Fruit fly (Drosophila melanogaster): ENCODE results near the gene CG34296.

Gene CG34296

DNA sequence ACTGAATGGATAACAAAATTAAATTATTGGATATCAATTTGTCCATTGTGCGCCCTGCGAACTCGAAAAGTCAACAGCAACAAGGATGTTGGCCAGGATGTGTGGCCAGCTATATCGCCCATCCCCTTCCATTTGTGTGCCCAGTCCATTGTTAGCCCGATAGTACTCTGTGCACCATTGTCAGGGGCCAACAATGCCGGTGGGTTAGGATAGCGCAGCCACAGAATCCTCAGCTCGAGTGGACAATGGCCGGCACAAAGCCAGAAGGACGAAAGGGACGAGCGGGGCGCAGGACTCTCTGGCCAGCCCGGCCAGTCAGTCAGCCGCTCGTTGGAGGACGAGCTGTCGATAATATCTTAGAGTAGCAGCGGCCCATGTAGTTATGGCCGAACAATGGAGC, 24.5 kb upstream of the CG34296 start:
- no peak for TF ChIP-seq Myc (optimal IDR thresholded peaks at IDR 0.05)
- TF ChIP-seq h (optimal IDR thresholded peaks at IDR 0.05) = no peak
- TF ChIP-seq psq (optimal IDR thresholded peaks at IDR 0.05) = no peak
- no peak for TF ChIP-seq Sin3A (optimal IDR thresholded peaks at IDR 0.05)
- no peak for TF ChIP-seq insv (optimal IDR thresholded peaks at IDR 0.05)
- TF ChIP-seq ttk (optimal IDR thresholded peaks at IDR 0.05) = no peak

DNA sequence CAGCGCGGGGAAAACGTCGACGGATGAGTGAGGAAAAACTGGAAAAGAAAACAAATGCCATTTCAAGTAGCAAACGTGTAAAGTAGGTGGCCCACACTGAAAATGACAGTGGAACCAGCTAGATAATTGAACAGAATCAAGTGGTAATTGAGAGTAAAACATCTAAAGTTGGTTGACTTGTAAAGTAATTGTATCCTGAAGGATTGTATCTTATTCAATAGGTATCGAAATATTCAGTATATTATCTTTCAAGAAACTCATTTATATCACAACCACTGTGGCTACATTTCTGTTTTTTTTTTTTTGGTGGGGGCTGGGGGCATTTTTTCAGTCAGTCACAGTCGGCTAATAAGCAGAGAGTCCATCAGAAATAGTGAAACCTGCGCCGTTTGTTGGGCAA, 23.1 kb upstream of the CG34296 start:
- TF ChIP-seq ttk (optimal IDR thresholded peaks at IDR 0.05) (no peak), insv (optimal IDR thresholded peaks at IDR 0.05) (no peak), Myc (optimal IDR thresholded peaks at IDR 0.05) (no peak), Sin3A (optimal IDR thresholded peaks at IDR 0.05) (no peak), h (optimal IDR thresholded peaks at IDR 0.05) (no peak), psq (optimal IDR thresholded peaks at IDR 0.05) (no peak)

DNA sequence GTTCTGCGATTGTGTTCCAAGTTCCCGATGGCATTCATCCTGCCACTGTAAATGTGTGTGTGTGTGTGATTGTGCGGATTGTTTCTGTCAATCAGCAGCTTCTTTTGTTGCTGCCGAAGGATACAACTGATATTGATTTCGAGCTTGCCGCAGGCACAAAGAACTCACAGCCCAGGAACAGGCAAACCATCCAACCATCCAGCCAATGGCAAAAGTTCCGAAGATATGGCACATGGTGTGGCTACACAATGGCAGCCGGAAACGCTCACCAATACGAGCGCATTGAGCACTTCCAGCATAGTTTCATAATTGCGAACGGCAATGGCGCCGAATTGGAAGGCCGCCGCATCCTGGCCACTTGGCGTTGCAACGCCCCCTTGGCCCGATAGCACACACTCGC, 20.6 kb upstream of the CG34296 start:
- TF ChIP-seq Myc (optimal IDR thresholded peaks at IDR 0.05) (no peak), psq (optimal IDR thresholded peaks at IDR 0.05) (no peak), insv (optimal IDR thresholded peaks at IDR 0.05) (no peak), Sin3A (optimal IDR thresholded peaks at IDR 0.05) (no peak), h (optimal IDR thresholded peaks at IDR 0.05) (no peak), ttk (optimal IDR thresholded peaks at IDR 0.05) (no peak)

DNA sequence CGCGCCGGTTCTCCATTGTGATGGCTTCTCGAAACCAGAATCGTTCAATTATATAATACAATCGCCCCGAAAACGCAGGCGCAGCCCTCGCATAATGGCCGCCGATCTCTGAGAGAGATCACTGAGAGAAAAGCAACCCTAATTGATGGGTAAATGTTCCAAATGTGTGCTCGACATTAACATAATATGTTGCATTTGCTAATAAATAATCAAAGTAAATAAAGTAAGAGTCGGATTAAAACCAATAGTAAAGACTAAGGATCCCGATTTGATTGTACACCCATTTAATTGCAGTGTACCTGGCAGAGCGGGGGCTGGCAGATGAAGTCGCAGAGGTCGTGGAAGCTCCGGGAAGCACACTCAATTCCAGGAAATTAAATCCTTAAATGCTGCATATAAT, 17.8 kb upstream of the CG34296 start:
- no peak for TF ChIP-seq psq (optimal IDR thresholded peaks at IDR 0.05)
- TF ChIP-seq ttk (optimal IDR thresholded peaks at IDR 0.05) = no peak
- TF ChIP-seq Sin3A (optimal IDR thresholded peaks at IDR 0.05) = no peak
- TF ChIP-seq insv (optimal IDR thresholded peaks at IDR 0.05) = no peak
- no peak for TF ChIP-seq Myc (optimal IDR thresholded peaks at IDR 0.05)
- TF ChIP-seq h (optimal IDR thresholded peaks at IDR 0.05) = no peak

DNA sequence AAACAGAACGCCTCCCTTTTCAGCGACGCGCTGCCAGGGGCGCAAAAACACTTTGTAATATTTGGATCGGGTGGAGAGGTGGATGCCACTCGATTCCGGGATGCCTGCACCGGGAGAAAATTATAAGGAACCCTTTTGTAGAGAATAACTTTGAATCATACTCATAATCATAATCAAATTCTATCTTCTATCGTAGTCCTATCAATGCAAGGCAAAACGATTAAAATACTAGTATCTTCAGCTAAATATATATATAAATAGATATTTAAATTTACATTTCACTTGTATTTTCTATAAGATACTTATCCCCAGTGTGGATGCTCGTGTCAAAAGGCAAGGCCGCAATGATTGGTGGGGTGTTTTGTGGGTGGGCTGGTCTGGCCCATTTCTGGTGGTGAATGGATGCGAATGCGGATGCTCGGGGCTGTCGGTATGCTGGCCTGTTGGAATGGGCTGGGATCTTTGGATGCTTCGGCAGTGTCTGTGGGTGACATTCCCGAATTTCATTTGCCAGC, 16.5 kb upstream of the CG34296 start:
- no peak for TF ChIP-seq ttk (optimal IDR thresholded peaks at IDR 0.05)
- TF ChIP-seq Myc (optimal IDR thresholded peaks at IDR 0.05) = no peak
- no peak for TF ChIP-seq Sin3A (optimal IDR thresholded peaks at IDR 0.05)
- no peak for TF ChIP-seq h (optimal IDR thresholded peaks at IDR 0.05)
- no peak for TF ChIP-seq psq (optimal IDR thresholded peaks at IDR 0.05)
- TF ChIP-seq insv (optimal IDR thresholded peaks at IDR 0.05) = no peak

DNA sequence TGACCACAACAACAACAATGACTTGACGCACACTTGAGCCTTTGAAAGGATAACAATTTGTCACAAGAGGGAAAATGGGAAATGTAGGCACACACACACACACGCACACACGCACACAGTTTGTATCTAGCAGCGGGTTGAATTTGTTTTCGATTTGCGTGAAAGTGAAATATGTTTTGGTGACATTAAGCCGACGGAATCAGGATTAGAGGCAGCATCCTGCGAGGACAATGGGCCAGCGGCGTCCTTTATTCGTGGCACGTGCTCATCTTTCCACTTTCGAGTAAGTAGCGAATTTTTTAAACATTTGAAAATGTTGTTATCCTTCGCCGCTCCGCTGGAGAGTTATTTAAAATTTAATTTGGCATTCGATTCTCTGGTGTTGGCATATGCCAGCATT, 15.1 kb upstream of the CG34296 start:
- no peak for TF ChIP-seq ttk (optimal IDR thresholded peaks at IDR 0.05)
- TF ChIP-seq Myc (optimal IDR thresholded peaks at IDR 0.05) = no peak
- no peak for TF ChIP-seq psq (optimal IDR thresholded peaks at IDR 0.05)
- no peak for TF ChIP-seq insv (optimal IDR thresholded peaks at IDR 0.05)
- no peak for TF ChIP-seq h (optimal IDR thresholded peaks at IDR 0.05)
- no peak for TF ChIP-seq Sin3A (optimal IDR thresholded peaks at IDR 0.05)

DNA sequence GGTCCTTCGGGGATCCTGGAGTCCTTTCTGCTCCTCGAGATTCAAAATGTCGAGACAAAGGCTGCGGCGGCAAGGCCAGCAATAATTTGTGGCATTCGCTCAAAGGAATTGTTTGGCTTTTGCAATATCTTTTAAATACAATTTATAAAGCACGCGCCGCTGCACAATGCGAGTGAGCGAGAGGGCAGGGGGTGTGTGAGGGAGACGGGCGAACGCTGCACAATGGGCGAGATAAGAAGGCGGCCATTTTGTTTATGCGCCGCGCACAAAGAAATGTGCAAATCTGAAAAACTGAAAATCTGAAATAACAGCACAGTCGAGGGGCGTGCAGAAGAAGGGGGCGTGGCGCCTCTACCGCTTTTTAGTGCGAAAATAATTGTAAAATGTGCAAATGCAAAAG, 14.0 kb upstream of the CG34296 start:
- TF ChIP-seq Myc (optimal IDR thresholded peaks at IDR 0.05) (no peak), h (optimal IDR thresholded peaks at IDR 0.05) (no peak), ttk (optimal IDR thresholded peaks at IDR 0.05) (no peak)

DNA sequence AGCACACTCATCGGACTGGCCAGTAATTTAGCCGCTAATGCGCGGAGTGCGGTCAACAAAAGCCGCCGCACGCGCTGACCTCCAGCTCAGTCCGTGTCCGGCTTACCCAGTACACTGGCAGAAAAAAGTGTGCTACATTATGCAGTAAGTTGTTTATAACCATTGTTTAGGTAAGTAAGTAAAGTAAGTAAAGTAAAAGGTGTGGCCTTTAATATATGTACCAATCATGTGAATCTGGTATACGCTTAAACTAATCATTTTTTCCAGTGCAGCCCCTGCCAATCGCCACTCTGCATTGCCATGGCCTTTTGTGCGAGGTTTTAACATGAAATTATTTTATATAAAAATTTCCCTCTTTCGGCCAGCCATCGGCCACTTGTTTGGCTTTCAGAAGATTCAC, 10.9 kb upstream of the CG34296 start:
- no peak for TF ChIP-seq psq (optimal IDR thresholded peaks at IDR 0.05)
- TF ChIP-seq insv (optimal IDR thresholded peaks at IDR 0.05) = no peak
- no peak for TF ChIP-seq Sin3A (optimal IDR thresholded peaks at IDR 0.05)
- TF ChIP-seq ttk (optimal IDR thresholded peaks at IDR 0.05) = no peak
- no peak for TF ChIP-seq Myc (optimal IDR thresholded peaks at IDR 0.05)
- TF ChIP-seq h (optimal IDR thresholded peaks at IDR 0.05) = no peak

DNA sequence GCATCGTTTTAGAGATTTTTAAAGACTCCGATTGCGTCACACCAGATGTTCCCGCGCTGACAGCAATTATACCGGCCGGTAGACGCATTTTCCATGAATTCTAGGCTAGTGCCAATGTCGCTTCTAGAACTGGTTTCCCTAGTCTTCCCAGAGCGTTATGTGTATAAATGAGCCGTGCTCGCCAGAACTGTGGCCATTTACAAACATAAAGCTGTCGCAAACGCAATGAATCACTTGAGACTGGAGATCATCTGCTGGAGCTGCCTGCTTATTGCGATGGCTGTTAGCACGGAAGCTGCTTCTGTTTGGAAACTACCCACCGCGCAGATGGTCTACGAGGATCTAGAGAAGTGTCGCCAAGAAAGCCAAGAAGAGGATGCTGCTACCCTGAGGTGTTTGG, 8.0 kb upstream of the CG34296 start, which contains the start of gene Obp99d:
Obp99d (plus strand) TSS at position 192 of the 400 bp plus-strand sequence.
- no peak for TF ChIP-seq psq (optimal IDR thresholded peaks at IDR 0.05)
- TF ChIP-seq Sin3A (optimal IDR thresholded peaks at IDR 0.05) = no peak
- TF ChIP-seq ttk (optimal IDR thresholded peaks at IDR 0.05) = no peak
- no peak for TF ChIP-seq h (optimal IDR thresholded peaks at IDR 0.05)
- no peak for TF ChIP-seq Myc (optimal IDR thresholded peaks at IDR 0.05)
- no peak for TF ChIP-seq insv (optimal IDR thresholded peaks at IDR 0.05)

DNA sequence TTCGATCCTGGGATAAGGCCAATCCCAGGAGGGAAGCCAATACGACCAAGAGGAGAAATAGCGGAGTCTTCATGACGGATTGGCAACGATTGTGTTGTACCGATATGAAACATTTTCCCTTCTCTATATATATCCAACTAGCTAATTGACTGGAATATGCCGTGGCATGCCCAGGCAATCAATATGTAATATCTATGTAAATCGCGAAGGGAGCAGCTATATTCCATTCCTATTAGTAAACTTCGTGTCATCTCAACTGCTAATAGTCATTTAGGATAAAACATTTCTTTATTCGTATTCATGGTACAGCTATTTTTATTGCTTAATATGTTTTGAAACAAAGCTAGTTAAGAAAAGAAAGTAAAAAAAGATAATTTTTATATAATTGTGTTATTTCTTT, 7.1 kb upstream of the CG34296 start, which contains the start of gene Dup99B:
Dup99B (minus strand) TSS at position 101 of the 400 bp plus-strand sequence.
- TF ChIP-seq Sin3A (optimal IDR thresholded peaks at IDR 0.05) (no peak), h (optimal IDR thresholded peaks at IDR 0.05) (no peak), psq (optimal IDR thresholded peaks at IDR 0.05) (no peak), Myc (optimal IDR thresholded peaks at IDR 0.05) (no peak), insv (optimal IDR thresholded peaks at IDR 0.05) (no peak), ttk (optimal IDR thresholded peaks at IDR 0.05) (no peak)

DNA sequence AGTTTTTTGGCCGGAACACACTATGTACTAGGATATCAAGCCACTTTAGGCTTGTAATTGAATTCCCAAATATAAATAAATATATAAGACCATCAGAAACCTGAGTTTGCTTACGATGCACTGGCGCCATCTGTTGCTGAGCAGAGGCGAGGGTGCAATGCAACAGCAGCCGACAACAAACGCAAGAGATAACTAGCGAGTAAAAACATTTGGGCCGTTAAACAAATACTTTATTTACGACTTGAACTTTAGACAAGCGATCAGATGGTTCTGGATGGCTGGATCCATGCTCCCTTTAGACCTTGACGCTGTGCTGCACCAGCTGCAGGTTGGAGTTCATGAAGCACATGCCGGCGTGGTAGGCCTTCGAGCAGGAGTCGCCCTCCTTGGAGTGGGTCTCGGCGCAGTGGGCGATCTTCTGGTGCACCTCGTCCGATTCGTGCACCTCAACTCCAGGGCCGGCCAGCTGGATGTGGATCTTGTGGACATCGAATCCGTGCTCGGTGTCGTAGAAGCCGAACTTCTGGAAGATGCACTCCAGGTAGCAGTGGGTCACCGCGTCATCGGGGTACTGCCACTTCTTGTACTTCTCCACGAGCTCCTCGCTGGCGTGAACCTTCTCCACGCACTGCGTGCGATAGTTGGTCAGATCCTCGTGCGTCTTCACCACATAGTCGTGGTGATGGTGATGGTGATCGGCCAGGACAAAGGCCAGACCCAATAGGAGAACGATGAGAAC, 6.1 kb upstream of the CG34296 start:
- TF ChIP-seq psq (optimal IDR thresholded peaks at IDR 0.05) (no peak), Myc (optimal IDR thresholded peaks at IDR 0.05) (no peak), ttk (optimal IDR thresholded peaks at IDR 0.05) (no peak), insv (optimal IDR thresholded peaks at IDR 0.05) (no peak), h (optimal IDR thresholded peaks at IDR 0.05) (no peak), Sin3A (optimal IDR thresholded peaks at IDR 0.05) (no peak)

DNA sequence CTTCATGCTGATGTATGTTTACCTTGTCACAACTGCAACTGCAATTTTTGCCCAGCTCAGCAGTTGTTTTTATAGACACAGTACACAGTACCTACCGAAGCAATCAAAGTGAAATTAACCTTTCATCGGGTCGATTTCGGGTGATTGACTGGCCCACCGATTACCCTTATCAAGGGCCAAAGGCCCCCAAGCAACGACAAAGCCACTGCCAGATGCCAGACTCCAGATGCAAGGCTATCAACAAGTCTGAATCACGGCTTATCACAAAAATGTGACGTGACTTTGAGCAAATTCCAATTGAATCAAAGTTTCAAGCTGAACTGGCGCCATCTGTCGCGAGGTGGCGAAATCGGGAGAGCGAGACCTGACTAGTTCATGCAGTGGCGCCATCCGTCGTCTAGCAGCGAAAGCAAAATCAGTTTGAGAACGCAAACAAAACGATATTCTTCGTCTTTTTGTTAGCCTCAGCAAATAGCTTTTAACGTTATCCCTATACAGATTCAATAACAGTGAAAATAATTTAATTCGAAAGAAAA, 5.5 kb upstream of the CG34296 start, which contains the start of gene Obp99b:
Obp99b (minus strand) TSS at position 115 of the 536 bp plus-strand sequence.
- TF ChIP-seq ttk (optimal IDR thresholded peaks at IDR 0.05) (no peak), h (optimal IDR thresholded peaks at IDR 0.05) (peak; percentile 99)
